Worm (Caenorhabditis elegans) whole organism, L4 larva: Measurements from ENCODE around the gene T24H10.1.

ENCODE experiments used
- F10B5.3 ChIP-seq: sonication (generic microtip); optimal IDR thresholded peaks from 2 replicates; lab custom pipeline; 2016; ENCODE audit warnings: mild to moderate bottlenecking, missing genetic modification characterization, missing compliant biosample characterization
- R02D3.7 ChIP-seq: fragments of 150-350 bp; sonication (generic microtip); optimal IDR thresholded peaks from 3 replicates; lab custom pipeline; 2014; ENCODE audit warnings: missing biosample characterization, missing genetic modification characterization
- T20F7.1 ChIP-seq: fragments of 200-800 bp; sonication (Bioruptor generic); optimal IDR thresholded peaks from 2 replicates; lab custom pipeline; 2018; ENCODE audit warnings: mild to moderate bottlenecking, missing genetic modification characterization, missing compliant biosample characterization
- T26A8.4 ChIP-seq: fragments of 200-800 bp; sonication (Bioruptor generic); IDR thresholded peaks from 2 replicates; pipeline ENCODE4 v1.3.6; 2022; ENCODE audit warnings: missing genetic modification characterization, missing compliant biosample characterization
- ZK337.2 ChIP-seq: fragments of 200-800 bp; sonication (Bioruptor generic); IDR thresholded peaks from 2 replicates; pipeline ENCODE4 v1.3.6; 2022; ENCODE audit warnings: missing genetic modification reagents, missing genetic modification characterization, missing compliant biosample characterization
- ZK546.5 ChIP-seq, 2 experiments: sonication (generic microtip); optimal IDR thresholded peaks; 2 replicates each; lab custom pipeline; 2017; ENCODE audit warnings: missing biosample characterization in 2 of 2, missing genetic modification characterization in 2 of 2
- aha-1 ChIP-seq: fragments of 150-350 bp; peaks from one replicate; lab custom pipeline; 2014; ENCODE audit warnings: missing biosample characterization, missing genetic modification characterization
- ama-1 ChIP-seq: fragments of 150-350 bp; optimal IDR thresholded peaks from 2 replicates; lab custom pipeline; 2014; ENCODE audit warnings: inconsistent platforms, mixed read lengths
- ceh-28 ChIP-seq: fragments of 150-350 bp; optimal IDR thresholded peaks from 2 replicates; lab custom pipeline; 2014; ENCODE audit warnings: missing biosample characterization, missing genetic modification reagents, missing genetic modification characterization
- ceh-32 ChIP-seq: sonication (generic microtip); optimal IDR thresholded peaks from 2 replicates; lab custom pipeline; 2016; ENCODE audit warnings: mild to moderate bottlenecking, missing genetic modification characterization, missing compliant biosample characterization; ENCODE audit not compliant: poor library complexity
- daf-16 ChIP-seq, 3 experiments: sonication (generic microtip); optimal IDR thresholded peaks; 2 replicates each; lab custom pipeline; 2016 to 2017; ENCODE audit warnings: missing genetic modification characterization in 3 of 3, missing genetic modification reagents in 3 of 3, mild to moderate bottlenecking in 2 of 3, missing compliant biosample characterization in 2 of 3, missing biosample characterization in 1 of 3, moderate library complexity in 1 of 3
- daf-19 ChIP-seq: fragments of 200-800 bp; sonication (Bioruptor generic); conservative IDR thresholded peaks from 2 replicates; pipeline ENCODE4 v1.3.6; 2022; ENCODE audit warnings: missing genetic modification characterization, missing compliant biosample characterization
- daf-8 ChIP-seq: fragments of 200-800 bp; sonication (Bioruptor generic); IDR thresholded peaks from 2 replicates; pipeline ENCODE4 v1.3.6; 2022; ENCODE audit warnings: missing genetic modification characterization, missing compliant biosample characterization
- dmd-6 ChIP-seq: fragments of 200-800 bp; sonication (Bioruptor generic); IDR thresholded peaks from 2 replicates; pipeline ENCODE4 v1.3.6; 2022; ENCODE audit warnings: missing genetic modification reagents, missing genetic modification characterization, missing compliant biosample characterization
- dmd-9 ChIP-seq: fragments of 200-800 bp; sonication (Bioruptor generic); IDR thresholded peaks from 2 replicates; pipeline ENCODE4 v1.3.6; 2022; ENCODE audit warnings: missing genetic modification reagents, missing genetic modification characterization, missing compliant biosample characterization
- dve-1 ChIP-seq: sonication (generic microtip); optimal IDR thresholded peaks from 2 replicates; lab custom pipeline; 2017; ENCODE audit warnings: antibody characterized with exemption, mild to moderate bottlenecking, missing genetic modification characterization, missing compliant biosample characterization; ENCODE audit not compliant: insufficient read depth
- fos-1 ChIP-seq: fragments of 150-350 bp; optimal IDR thresholded peaks from 2 replicates; lab custom pipeline; 2014; ENCODE audit warnings: missing biosample characterization, missing genetic modification characterization
- hif-1 ChIP-seq, 2 experiments: sonication (generic microtip); optimal IDR thresholded peaks; 2 replicates each; lab custom pipeline; 2016 to 2017; ENCODE audit warnings: missing compliant biosample characterization in 2 of 2, missing genetic modification characterization in 2 of 2, missing genetic modification reagents in 2 of 2, missing genotype in 2 of 2, mild to moderate bottlenecking in 1 of 2
- hlh-11 ChIP-seq: fragments of 200-800 bp; sonication (Bioruptor generic); optimal IDR thresholded peaks from 2 replicates; lab custom pipeline; 2018; ENCODE audit warnings: mild to moderate bottlenecking, missing genetic modification characterization, missing compliant biosample characterization
- lin-13 ChIP-seq: fragments of 150-350 bp; optimal IDR thresholded peaks from 2 replicates; lab custom pipeline; 2014; ENCODE audit warnings: missing biosample characterization, missing genetic modification reagents, missing genetic modification characterization
- lin-15B ChIP-seq: fragments of 150-350 bp; sonication (generic microtip); optimal IDR thresholded peaks from 3 replicates; lab custom pipeline; 2014; ENCODE audit warnings: missing biosample characterization, missing genetic modification characterization
- lin-38 ChIP-seq: fragments of 200-800 bp; sonication (Bioruptor generic); IDR thresholded peaks from 2 replicates; pipeline ENCODE4 v1.3.6; 2022; ENCODE audit warnings: missing genetic modification reagents, missing genetic modification characterization, missing compliant biosample characterization
- lir-3 ChIP-seq: sonication (generic microtip); optimal IDR thresholded peaks from 2 replicates; lab custom pipeline; 2016; ENCODE audit warnings: mild to moderate bottlenecking, missing genetic modification characterization, missing compliant biosample characterization
- lsy-2 ChIP-seq, 2 experiments: fragments of 150-350 bp in 1 of 2; sonication (generic microtip) in 1 of 2; optimal IDR thresholded peaks; 2 replicates each; lab custom pipeline; 2014 to 2017; ENCODE audit warnings: missing biosample characterization in 2 of 2, missing genetic modification characterization in 2 of 2
- mdl-1 ChIP-seq, 2 experiments: fragments of 150-350 bp in 1 of 2; sonication (generic microtip) in 1 of 2; optimal IDR thresholded peaks; 2 replicates each; lab custom pipeline; 2014 to 2017; ENCODE audit warnings: missing biosample characterization in 2 of 2, missing genetic modification characterization in 2 of 2
- nhr-102 ChIP-seq: sonication (generic microtip); optimal IDR thresholded peaks from 2 replicates; lab custom pipeline; 2016; ENCODE audit warnings: mild to moderate bottlenecking, missing genetic modification characterization, moderate library complexity, missing compliant biosample characterization
- nhr-237 ChIP-seq: sonication (generic microtip); optimal IDR thresholded peaks from 2 replicates; lab custom pipeline; 2017; ENCODE audit warnings: missing biosample characterization, missing genetic modification characterization
- nhr-28 ChIP-seq: fragments of 150-350 bp; optimal IDR thresholded peaks from 2 replicates; lab custom pipeline; 2014; ENCODE audit warnings: missing biosample characterization, missing genetic modification characterization
- nhr-41 ChIP-seq: fragments of 200-800 bp; sonication (Bioruptor generic); IDR thresholded peaks from 2 replicates; pipeline ENCODE4 v1.3.6; 2022; ENCODE audit warnings: missing genetic modification reagents, missing genetic modification characterization, missing compliant biosample characterization
- nhr-48 ChIP-seq: sonication (generic microtip); optimal IDR thresholded peaks from 2 replicates; lab custom pipeline; 2016; ENCODE audit warnings: mild to moderate bottlenecking, missing genetic modification characterization, missing compliant biosample characterization
- nhr-76 ChIP-seq: fragments of 150-350 bp; optimal IDR thresholded peaks from 2 replicates; lab custom pipeline; 2014; ENCODE audit warnings: missing biosample characterization, missing genetic modification characterization
- nhr-77 ChIP-seq: fragments of 150-350 bp; optimal IDR thresholded peaks from 2 replicates; lab custom pipeline; 2014; ENCODE audit warnings: missing biosample characterization, missing genetic modification characterization
- pqm-1 ChIP-seq: sonication (generic microtip); optimal IDR thresholded peaks from 2 replicates; lab custom pipeline; 2017; ENCODE audit warnings: missing biosample characterization, missing genetic modification characterization
- snpc-1.2 ChIP-seq: fragments of 200-800 bp; sonication (Bioruptor generic); IDR thresholded peaks from 2 replicates; pipeline ENCODE4 v1.3.6; 2022; ENCODE audit warnings: missing genetic modification reagents, missing genetic modification characterization, missing compliant biosample characterization
- tra-1 ChIP-seq: fragments of 200-800 bp; sonication (Bioruptor generic); IDR thresholded peaks from 2 replicates; pipeline ENCODE4 v1.3.6; 2022; ENCODE audit warnings: missing genetic modification reagents, missing genetic modification characterization, missing compliant biosample characterization
- unc-130 ChIP-seq: sonication (generic microtip); optimal IDR thresholded peaks from 2 replicates; lab custom pipeline; 2016; ENCODE audit warnings: missing genetic modification reagents, missing genetic modification characterization, missing compliant biosample characterization
- unc-39 ChIP-seq: sonication (generic microtip); optimal IDR thresholded peaks from 2 replicates; lab custom pipeline; 2017; ENCODE audit warnings: missing biosample characterization, missing genetic modification characterization
- unc-62 ChIP-seq, 3 experiments: fragments of 150-350 bp in 1 of 3; sonication (generic microtip); optimal IDR thresholded peaks in 2 of 3; peaks in 1 of 3; 1 replicate in 1 of 3; 2 replicates in 2 of 3; lab custom pipeline; 2014 to 2017; ENCODE audit warnings: missing biosample characterization in 3 of 3, missing genetic modification characterization in 3 of 3, missing genetic modification reagents in 3 of 3, missing genotype in 1 of 3
- vab-7 ChIP-seq: fragments of 200-800 bp; sonication (Bioruptor generic); IDR thresholded peaks from 2 replicates; pipeline ENCODE4 v1.3.6; 2022; ENCODE audit warnings: missing genetic modification reagents, missing genetic modification characterization, missing compliant biosample characterization
- ztf-7 ChIP-seq: fragments of 150-350 bp; optimal IDR thresholded peaks from 2 replicates; lab custom pipeline; 2014; ENCODE audit warnings: missing biosample characterization, missing genetic modification characterization

Gene T24H10.1

DNA sequence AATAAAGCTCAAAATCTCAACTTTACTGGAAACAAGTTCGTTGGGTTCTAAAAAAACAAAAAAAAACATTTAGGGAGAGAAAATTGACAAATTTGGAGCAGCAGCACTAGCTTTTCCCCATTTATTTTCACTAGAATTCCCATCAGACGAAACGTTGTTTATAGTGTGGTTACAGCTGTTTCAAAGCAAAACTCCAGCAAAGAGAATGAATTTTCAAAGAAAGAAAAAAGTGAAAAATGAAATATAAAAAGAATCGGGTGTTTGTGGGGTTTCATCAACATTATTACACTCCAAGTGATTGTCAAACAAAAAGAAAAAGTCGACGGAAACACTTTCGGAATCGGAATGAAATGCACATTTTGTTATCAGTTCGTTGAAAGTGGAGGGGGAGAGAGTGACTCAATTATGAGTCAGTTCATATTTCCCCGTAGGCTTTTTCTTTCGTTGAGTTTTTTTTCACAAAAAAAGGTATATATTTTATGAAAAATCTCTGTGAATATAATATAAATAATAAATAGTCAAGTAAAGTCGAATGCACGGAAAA is 4.9 kb upstream of the T24H10.1 start:
- peak; percentile 20 for TF ChIP-seq dve-1 (tag; lab: Kevin White, UChicago)
- TF ChIP-seq hlh-11 = peak; percentile 54
- TF ChIP-seq R02D3.7 (tag; lab: Kevin White, UChicago) = no peak
- no peak for TF ChIP-seq fos-1 (tag; lab: Kevin White, UChicago)
- TF ChIP-seq lin-13 (GFP tag; lab: Kevin White, UChicago) = no peak
- TF ChIP-seq unc-130 (GFP tag; lab: Kevin White, UChicago) = no peak
- no peak for TF ChIP-seq ceh-32
- TF ChIP-seq ceh-28 (tag; lab: Kevin White, UChicago) = no peak
- TF ChIP-seq ama-1 = peak; percentile 34
- TF ChIP-seq ZK337.2 = no peak
- TF ChIP-seq ZK546.5 (tag; optimal IDR thresholded peaks at IDR 0.05; lab: Kevin White, UChicago) = no peak
- TF ChIP-seq lin-15B (tag; lab: Kevin White, UChicago) = no peak
- no peak for TF ChIP-seq snpc-1.2 (GFP tag; lab: Robert Waterston, UW)
- TF ChIP-seq mdl-1 (tag; optimal IDR thresholded peaks at IDR 0.05; lab: Kevin White, UChicago) = no peak
- TF ChIP-seq nhr-28 (tag; lab: Kevin White, UChicago) = peak; percentile 62
- TF ChIP-seq lir-3 (tag; lab: Kevin White, UChicago) = no peak
- TF ChIP-seq dmd-6 = peak; percentile 55; the same call in 1 of the 2 replicates
- TF ChIP-seq T26A8.4 = no peak
- no peak for TF ChIP-seq nhr-76 (tag; lab: Kevin White, UChicago)
- no peak for TF ChIP-seq F10B5.3 (tag; lab: Kevin White, UChicago)
- peak in 1 of 2 experiments; percentile 1 for TF ChIP-seq lsy-2 (tag; optimal IDR thresholded peaks at IDR 0.05; lab: Kevin White, UChicago)
- no peak for TF ChIP-seq T20F7.1
- no peak for TF ChIP-seq nhr-41 (GFP tag; lab: Robert Waterston, UW)
- no peak for TF ChIP-seq daf-8 (GFP tag; lab: Robert Waterston, UW)
- TF ChIP-seq nhr-48 (tag; lab: Kevin White, UChicago) = no peak
- no peak for TF ChIP-seq dmd-9
- no peak for TF ChIP-seq tra-1 (GFP tag; lab: Robert Waterston, UW)
- no peak for TF ChIP-seq daf-16 (GFP tag; optimal IDR thresholded peaks at IDR 0.05; lab: Kevin White, UChicago)
- peak; percentile 54 for TF ChIP-seq daf-16 (tag; optimal IDR thresholded peaks at IDR 0.05; lab: Kevin White, UChicago)
- peak in 1 of 2 experiments; percentile 95 for TF ChIP-seq unc-62 (GFP tag; optimal IDR thresholded peaks at IDR 0.05 in 1 of 2; lab: Kevin White, UChicago)
- no peak for TF ChIP-seq unc-62 (tag; optimal IDR thresholded peaks at IDR 0.05; lab: Kevin White, UChicago)
- TF ChIP-seq ztf-7 (tag; lab: Kevin White, UChicago) = no peak
- TF ChIP-seq nhr-77 = no peak
- no peak for TF ChIP-seq vab-7
- peak; percentile 73 for TF ChIP-seq pqm-1 (tag; lab: Kevin White, UChicago)
- no peak for TF ChIP-seq nhr-102
- no peak for TF ChIP-seq hif-1 (tag; optimal IDR thresholded peaks at IDR 0.05; lab: Kevin White, UChicago)
- TF ChIP-seq unc-39 (tag; lab: Kevin White, UChicago) = no peak

DNA sequence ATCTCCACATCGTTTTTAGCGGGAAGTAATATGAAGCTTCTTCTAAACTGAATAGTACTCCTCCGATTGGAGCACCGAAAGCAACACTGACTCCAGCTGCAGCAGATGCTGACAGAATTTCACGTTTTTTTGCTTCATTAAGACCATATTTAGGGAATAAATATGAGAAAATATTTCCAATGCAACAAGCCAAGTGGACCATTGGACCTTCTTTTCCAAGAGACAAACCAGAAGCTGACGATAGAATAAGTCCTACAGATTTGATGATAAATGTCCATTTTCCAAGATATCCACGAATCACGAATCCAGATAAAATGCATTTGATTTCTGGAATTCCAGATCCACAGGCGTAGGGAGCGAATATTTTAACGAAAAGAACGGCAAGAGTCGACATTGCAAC is 1.9 kb upstream of the T24H10.1 start:
- TF ChIP-seq hlh-11 (no peak), aha-1 (tag; lab: Kevin White, UChicago) (peak; percentile 91)

DNA sequence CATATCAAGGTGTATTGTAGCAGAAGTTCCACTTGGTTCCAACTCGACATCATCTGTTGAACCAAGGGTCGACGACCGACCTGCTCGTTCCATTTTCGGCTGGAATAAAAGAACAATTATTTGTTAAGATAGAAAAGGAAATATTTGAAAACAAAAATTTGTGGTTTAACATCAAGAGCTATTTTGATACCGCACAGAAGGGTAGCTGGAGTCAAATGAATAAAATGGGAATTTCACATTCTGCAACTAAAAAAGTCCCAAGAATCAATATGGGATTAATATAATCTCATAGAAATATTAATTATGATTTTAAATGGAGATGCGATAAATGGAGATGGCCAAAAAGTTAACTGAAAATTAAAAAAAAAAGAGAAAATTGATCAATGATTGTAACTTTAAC is 666 bp upstream of the T24H10.1 start, which contains the start of gene clh-5:
Gene clh-5, minus strand, starts transcription at position 101 of the 400 bp plus-strand sequence.
- TF ChIP-seq nhr-237 (tag; lab: Kevin White, UChicago) (no peak), daf-8 (GFP tag; lab: Robert Waterston, UW) (no peak), daf-19 (GFP tag; lab: Robert Waterston, UW) (no peak), unc-130 (GFP tag; lab: Kevin White, UChicago) (no peak), daf-16 (GFP tag; optimal IDR thresholded peaks at IDR 0.05; lab: Kevin White, UChicago) (no peak), daf-16 (tag; optimal IDR thresholded peaks at IDR 0.05; lab: Kevin White, UChicago) (no peak), lin-38 (GFP tag; lab: Robert Waterston, UW) (no peak)
